Fruit fly (Drosophila melanogaster): Measurements from ENCODE around the gene CG9400.

The CG9400 gene

dm6 chrX:14242479-14242878 lies 46.7 kb downstream of the CG9400 start, which contains the start of gene mRNA-cap (continued):
- TF ChIP-seq pnt (GFP tag; optimal IDR thresholded peaks at IDR 0.05) (no peak), CG2120 (GFP tag; optimal IDR thresholded peaks at IDR 0.05) (no peak), Deaf1 (tag; optimal IDR thresholded peaks at IDR 0.05) (no peak), stc (GFP tag; IDR thresholded peaks at IDR 0.05) (no peak), ewg (GFP tag; optimal IDR thresholded peaks at IDR 0.05) (no peak), CG10959 (GFP tag; IDR thresholded peaks at IDR 0.05) (no peak), CG16863 (GFP tag; optimal IDR thresholded peaks at IDR 0.05) (no peak), CG18619 (GFP tag; optimal IDR thresholded peaks at IDR 0.05) (no peak), Tbp (GFP tag; optimal IDR thresholded peaks at IDR 0.05) (no peak), CG10209 (GFP tag; optimal IDR thresholded peaks at IDR 0.05) (no peak), repo (GFP tag; optimal IDR thresholded peaks at IDR 0.05) (no peak), CG6175 (GFP tag; IDR thresholded peaks at IDR 0.05) (no peak), Sox102F (GFP tag; optimal IDR thresholded peaks at IDR 0.05) (no peak), CG14965 (GFP tag; optimal IDR thresholded peaks at IDR 0.05; ENCODE audit: borderline replicate concordance) (no peak)

All from whole organism, embryonic.